Fruit fly (Drosophila melanogaster) whole organism, embryonic: Measurements from ENCODE around the gene Sf3a2.

Experiments used
- Bteb2 ChIP-seq: fragments of 200-800 bp; sonication (Bioruptor generic); optimal IDR thresholded peaks from 2 replicates; lab custom pipeline; 2016; ENCODE audit warnings: missing biosample characterization, missing genetic modification characterization
- CG10274 ChIP-seq: fragments of 200-800 bp; sonication (Bioruptor generic); optimal IDR thresholded peaks from 3 replicates; lab custom pipeline; 2017; ENCODE audit warnings: missing biosample characterization, mild to moderate bottlenecking, missing genetic modification characterization
- CG11504 ChIP-seq: fragments of 200-800 bp; sonication (Bioruptor generic); optimal IDR thresholded peaks from 3 replicates; lab custom pipeline; 2019; ENCODE audit warnings: missing biosample characterization, mild to moderate bottlenecking, missing genetic modification characterization, moderate library complexity
- CG1233 ChIP-seq: fragments of 200-800 bp; sonication (Bioruptor generic); optimal IDR thresholded peaks from 4 replicates; lab custom pipeline; 2018; ENCODE audit warnings: missing biosample characterization, mild to moderate bottlenecking, missing genetic modification characterization
- CG13123 ChIP-seq: fragments of 200-800 bp; sonication (Bioruptor generic); optimal IDR thresholded peaks from 2 replicates; lab custom pipeline; 2016; ENCODE audit warnings: missing biosample characterization, missing genetic modification characterization
- CG13287 ChIP-seq: fragments of 200-800 bp; sonication (Bioruptor generic); IDR thresholded peaks from 2 replicates; pipeline ENCODE4 v1.3.6; 2022; ENCODE audit warnings: missing biosample characterization, missing genetic modification characterization; ENCODE audit not compliant: partially characterized antibody
- CG13296 ChIP-seq: fragments of 200-800 bp; sonication (Bioruptor generic); optimal IDR thresholded peaks from 3 replicates; lab custom pipeline; 2018; ENCODE audit warnings: missing biosample characterization, mild to moderate bottlenecking, missing genetic modification characterization
- CG14050 ChIP-seq: fragments of 200-800 bp; sonication (Bioruptor generic); IDR thresholded peaks from 3 replicates; pipeline ENCODE4 v1.3.6; 2022; ENCODE audit warnings: missing biosample characterization, missing genetic modification characterization
- CG15479 ChIP-seq: fragments of 200-800 bp; sonication (Bioruptor generic); optimal IDR thresholded peaks from 3 replicates; lab custom pipeline; 2019; ENCODE audit warnings: missing biosample characterization, mild to moderate bottlenecking, missing genetic modification characterization, moderate library complexity
- CG15696 ChIP-seq: fragments of 200-800 bp; sonication (Bioruptor generic); optimal IDR thresholded peaks from 2 replicates; lab custom pipeline; 2019; ENCODE audit warnings: missing biosample characterization, mild to moderate bottlenecking, missing genetic modification characterization, moderate library complexity
- CG18599 ChIP-seq: fragments of 200-800 bp; sonication (Bioruptor generic); optimal IDR thresholded peaks from 3 replicates; lab custom pipeline; 2017; ENCODE audit warnings: missing biosample characterization, missing genetic modification characterization, mild to moderate bottlenecking, moderate library complexity, missing genetic modification reagents
- CG2202 ChIP-seq: fragments of 200-800 bp; sonication (Bioruptor generic); optimal IDR thresholded peaks from 2 replicates; lab custom pipeline; 2018; ENCODE audit warnings: missing biosample characterization, mild to moderate bottlenecking, missing genetic modification characterization
- CG32532 ChIP-seq: fragments of 200-800 bp; sonication (Bioruptor generic); IDR thresholded peaks from 2 replicates; pipeline ENCODE4 v1.3.6; 2022; ENCODE audit warnings: missing biosample characterization, missing genetic modification characterization
- CG34376 ChIP-seq: fragments of 200-800 bp; sonication (Bioruptor generic); optimal IDR thresholded peaks from 2 replicates; lab custom pipeline; 2018; ENCODE audit warnings: missing biosample characterization, mild to moderate bottlenecking, missing genetic modification characterization
- CG42726 ChIP-seq: fragments of 200-800 bp; sonication (Bioruptor generic); IDR thresholded peaks from 2 replicates; pipeline ENCODE4 v1.3.6; 2022; ENCODE audit warnings: missing biosample characterization, missing genetic modification characterization; ENCODE audit not compliant: partially characterized antibody
- CG7357 ChIP-seq: fragments of 200-800 bp; sonication (Bioruptor generic); IDR thresholded peaks from 3 replicates; pipeline ENCODE4 v1.3.6; 2022; ENCODE audit warnings: missing biosample characterization, missing genetic modification characterization
- CG8359 ChIP-seq: fragments of 200-800 bp; sonication (Bioruptor generic); optimal IDR thresholded peaks from 2 replicates; lab custom pipeline; 2017; ENCODE audit warnings: missing biosample characterization, mild to moderate bottlenecking, missing genetic modification characterization, borderline replicate concordance
- CG8944 ChIP-seq: fragments of 200-800 bp; sonication (Bioruptor generic); optimal IDR thresholded peaks from 3 replicates; lab custom pipeline; 2016; ENCODE audit warnings: missing biosample characterization, missing genetic modification characterization
- CG9727 ChIP-seq: fragments of 200-800 bp; sonication (Bioruptor generic); optimal IDR thresholded peaks from 3 replicates; lab custom pipeline; 2017; ENCODE audit warnings: missing biosample characterization, mild to moderate bottlenecking, missing genetic modification characterization
- Chrac-16 ChIP-seq: fragments of 200-800 bp; sonication (Bioruptor generic); optimal IDR thresholded peaks from 3 replicates; lab custom pipeline; 2016; ENCODE audit warnings: missing biosample characterization, missing genetic modification characterization
- Dip2 ChIP-seq: fragments of 200-800 bp; sonication (Bioruptor generic); IDR thresholded peaks from 2 replicates; pipeline ENCODE4 v1.3.6; 2022; ENCODE audit warnings: missing biosample characterization, missing genetic modification characterization
- Dll ChIP-seq: fragments of 200-800 bp; sonication (Bioruptor generic); IDR thresholded peaks from 4 replicates; pipeline ENCODE4 v1.3.6; 2022; ENCODE audit warnings: missing biosample characterization, missing genetic modification characterization; ENCODE audit not compliant: partially characterized antibody
- Drgx ChIP-seq: fragments of 200-800 bp; sonication (Bioruptor generic); IDR thresholded peaks from 2 replicates; pipeline ENCODE4 v1.3.6; 2022; ENCODE audit warnings: missing biosample characterization, missing genetic modification characterization
- E2f1 ChIP-seq: fragments of 200-800 bp; sonication (Bioruptor generic); IDR thresholded peaks from 2 replicates; pipeline ENCODE4 v1.3.6; 2022; ENCODE audit warnings: missing biosample characterization, missing genetic modification characterization
- Ets97D ChIP-seq: fragments of 200-800 bp; sonication (Bioruptor generic); optimal IDR thresholded peaks from 3 replicates; lab custom pipeline; 2016; ENCODE audit warnings: missing biosample characterization, missing genetic modification characterization
- Gug ChIP-seq: fragments of 200-800 bp; sonication (Bioruptor generic); IDR thresholded peaks from 4 replicates; pipeline ENCODE4 v1.3.6; 2022; ENCODE audit warnings: missing biosample characterization, missing genetic modification characterization
- HHEX ChIP-seq: fragments of 200-800 bp; sonication (Bioruptor generic); optimal IDR thresholded peaks from 3 replicates; lab custom pipeline; 2017; ENCODE audit warnings: missing biosample characterization, mild to moderate bottlenecking, missing genetic modification characterization, missing genetic modification reagents
- MTF-1 ChIP-seq: fragments of 200-800 bp; sonication (Bioruptor generic); optimal IDR thresholded peaks from 2 replicates; lab custom pipeline; 2018; ENCODE audit warnings: missing biosample characterization, mild to moderate bottlenecking, missing genetic modification characterization, borderline replicate concordance
- Meics ChIP-seq: fragments of 200-800 bp; sonication (Bioruptor generic); optimal IDR thresholded peaks from 2 replicates; lab custom pipeline; 2017; ENCODE audit warnings: missing biosample characterization, mild to moderate bottlenecking, missing genetic modification characterization
- Rx ChIP-seq: fragments of 200-800 bp; sonication (Bioruptor generic); IDR thresholded peaks from 2 replicates; pipeline ENCODE4 v1.3.6; 2022; ENCODE audit warnings: missing biosample characterization, missing genetic modification characterization
- Sox100B ChIP-seq: fragments of 200-800 bp; sonication (Bioruptor generic); optimal IDR thresholded peaks from 3 replicates; lab custom pipeline; 2018; ENCODE audit warnings: missing biosample characterization, mild to moderate bottlenecking, missing genetic modification characterization
- Sox102F ChIP-seq: fragments of 200-800 bp; sonication (Bioruptor generic); optimal IDR thresholded peaks from 2 replicates; lab custom pipeline; 2018; ENCODE audit warnings: missing biosample characterization, mild to moderate bottlenecking, missing genetic modification characterization, moderate library complexity
- Ssrp ChIP-seq: fragments of 200-800 bp; sonication (Bioruptor generic); optimal IDR thresholded peaks from 2 replicates; lab custom pipeline; 2018; ENCODE audit warnings: missing biosample characterization, mild to moderate bottlenecking, missing genetic modification characterization, moderate library complexity
- ato ChIP-seq: fragments of 200-800 bp; sonication (Bioruptor generic); IDR thresholded peaks from 2 replicates; pipeline ENCODE4 v1.3.6; 2022; ENCODE audit warnings: missing biosample characterization, missing genetic modification characterization; ENCODE audit not compliant: partially characterized antibody
- bsh ChIP-seq, 2 experiments: fragments of 200-800 bp; sonication (Bioruptor generic); optimal IDR thresholded peaks; 2 replicates each; lab custom pipeline; 2017 to 2018; ENCODE audit warnings: mild to moderate bottlenecking in 2 of 2, missing biosample characterization in 2 of 2, missing genetic modification characterization in 2 of 2, moderate library complexity in 1 of 2
- corto ChIP-seq: fragments of 200-800 bp; sonication (Bioruptor generic); optimal IDR thresholded peaks from 2 replicates; lab custom pipeline; 2016; ENCODE audit warnings: missing biosample characterization, mild to moderate bottlenecking, missing genetic modification characterization, moderate library complexity
- danr ChIP-seq: fragments of 200-800 bp; sonication (Bioruptor generic); IDR thresholded peaks from 2 replicates; pipeline ENCODE4 v1.3.6; 2022; ENCODE audit warnings: missing biosample characterization, missing genetic modification characterization
- dimm ChIP-seq: fragments of 200-800 bp; sonication (Bioruptor generic); IDR thresholded peaks from 2 replicates; pipeline ENCODE4 v1.3.6; 2022; ENCODE audit warnings: missing biosample characterization, missing genetic modification characterization
- dmrt11E ChIP-seq: fragments of 200-800 bp; sonication (Bioruptor generic); optimal IDR thresholded peaks from 3 replicates; lab custom pipeline; 2018; ENCODE audit warnings: missing biosample characterization, mild to moderate bottlenecking, missing genetic modification characterization, moderate library complexity
- gem ChIP-seq: fragments of 200-800 bp; sonication (Bioruptor generic); optimal IDR thresholded peaks from 2 replicates; lab custom pipeline; 2019; ENCODE audit warnings: missing biosample characterization, mild to moderate bottlenecking, missing genetic modification characterization, moderate library complexity
- gfzf ChIP-seq: fragments of 200-800 bp; sonication (Bioruptor generic); optimal IDR thresholded peaks from 2 replicates; lab custom pipeline; 2016; ENCODE audit warnings: missing biosample characterization, mild to moderate bottlenecking, missing genetic modification characterization, moderate library complexity
- grau ChIP-seq: fragments of 200-800 bp; optimal IDR thresholded peaks from 3 replicates; lab custom pipeline; 2019; ENCODE audit warnings: missing biosample characterization, mild to moderate bottlenecking, missing genetic modification characterization, moderate library complexity
- nom ChIP-seq: fragments of 200-800 bp; sonication (Bioruptor generic); optimal IDR thresholded peaks from 2 replicates; lab custom pipeline; 2017; ENCODE audit warnings: missing biosample characterization, missing genetic modification characterization, mild to moderate bottlenecking, moderate library complexity, missing genetic modification reagents
- phol ChIP-seq: fragments of 200-800 bp; sonication (Bioruptor generic); optimal IDR thresholded peaks from 3 replicates; lab custom pipeline; 2018; ENCODE audit warnings: missing biosample characterization, mild to moderate bottlenecking, missing genetic modification characterization, moderate library complexity
- pzg ChIP-seq: fragments of 200-800 bp; sonication (Bioruptor generic); optimal IDR thresholded peaks from 3 replicates; lab custom pipeline; 2018; ENCODE audit warnings: missing biosample characterization, mild to moderate bottlenecking, missing genetic modification characterization, moderate library complexity
- stc ChIP-seq: fragments of 200-800 bp; sonication (Bioruptor generic); IDR thresholded peaks from 2 replicates; pipeline ENCODE4 v1.3.6; 2022; ENCODE audit warnings: missing biosample characterization, missing genetic modification characterization
- wdn ChIP-seq: fragments of 200-800 bp; sonication (Bioruptor generic); IDR thresholded peaks from 2 replicates; pipeline ENCODE4 v1.3.6; 2022; ENCODE audit warnings: missing biosample characterization, missing genetic modification characterization
- zen ChIP-seq: fragments of 200-800 bp; sonication (Bioruptor generic); optimal IDR thresholded peaks from 3 replicates; lab custom pipeline; 2018; ENCODE audit warnings: missing biosample characterization, mild to moderate bottlenecking, missing genetic modification characterization, moderate library complexity

Gene Sf3a2

DNA sequence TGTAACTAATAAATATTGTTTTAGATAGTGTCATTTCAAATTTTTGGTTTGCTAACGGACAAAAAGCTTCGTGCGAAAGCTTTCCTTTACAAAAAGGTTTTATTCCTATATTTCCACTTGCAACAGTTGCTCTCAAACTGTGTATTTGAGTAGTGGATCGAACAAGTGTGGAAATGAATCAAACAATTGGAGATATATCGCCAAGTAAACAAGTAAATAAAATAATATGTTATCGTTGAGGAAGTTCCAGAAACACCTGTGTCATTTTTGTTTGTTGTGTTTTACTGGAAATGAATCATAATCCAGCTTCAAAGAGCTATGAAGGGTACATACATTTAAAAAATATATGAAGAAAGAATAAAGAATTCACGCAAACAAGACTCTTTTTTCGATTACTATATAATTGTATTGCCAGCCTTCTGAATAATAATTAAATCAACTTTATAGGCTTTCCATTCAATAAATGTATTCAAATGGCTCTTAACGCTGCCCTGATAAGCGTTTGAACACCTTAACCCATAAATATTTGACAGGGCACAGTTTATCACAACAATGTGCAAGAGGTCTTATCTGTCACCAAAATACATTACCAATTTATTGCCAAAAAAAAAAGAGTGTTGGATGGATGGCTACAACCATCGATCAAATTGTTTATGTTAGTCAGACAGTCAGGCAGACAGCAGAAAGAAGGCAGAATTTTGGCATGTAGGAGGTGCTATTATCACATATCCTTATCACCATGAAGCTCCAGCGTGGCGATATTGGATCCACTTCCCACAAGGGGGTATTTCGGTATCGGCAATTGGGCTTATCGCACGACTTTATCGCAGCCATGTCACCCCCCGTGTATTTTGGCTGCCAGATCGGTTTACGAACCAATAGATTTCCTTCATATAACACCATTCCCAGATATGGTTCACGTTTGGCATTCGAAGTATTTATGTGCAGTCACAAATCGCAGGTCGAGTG is 22.0 kb upstream of the Sf3a2 start (continued):
- TF ChIP-seq CG42726 (GFP tag; lab: Robert Waterston, UW), result no peak
- no peak for TF ChIP-seq pzg (GFP tag; lab: Kevin White, UChicago)
- no peak for TF ChIP-seq dimm (GFP tag; lab: Robert Waterston, UW)
- TF ChIP-seq CG13123 (GFP tag; lab: Kevin White, UChicago), result no peak
- TF ChIP-seq wdn (GFP tag; lab: Robert Waterston, UW), result no peak
- TF ChIP-seq E2f1 (GFP tag; lab: Robert Waterston, UW), result no peak
- TF ChIP-seq Rx (GFP tag; lab: Robert Waterston, UW), result no peak
- no peak for TF ChIP-seq ato (GFP tag; lab: Robert Waterston, UW)
- TF ChIP-seq Drgx (GFP tag; lab: Robert Waterston, UW), result no peak
- TF ChIP-seq CG1233 (GFP tag; lab: Kevin White, UChicago), result no peak
- TF ChIP-seq CG14050 (GFP tag; lab: Robert Waterston, UW), result no peak
- TF ChIP-seq CG10274 (GFP tag; lab: Kevin White, UChicago), result no peak
- TF ChIP-seq Ssrp (tag; lab: Kevin White, UChicago), result no peak
- no peak for TF ChIP-seq stc (GFP tag; lab: Robert Waterston, UW)
- peak; percentile 31 for TF ChIP-seq MTF-1 (GFP tag; lab: Kevin White, UChicago)
- TF ChIP-seq zen (tag; lab: Kevin White, UChicago), result no peak
- no peak for TF ChIP-seq grau
- no peak for TF ChIP-seq Gug (GFP tag; lab: Robert Waterston, UW)
- TF ChIP-seq HHEX, result peak; percentile 0
- no peak for TF ChIP-seq phol (tag; lab: Kevin White, UChicago)
- TF ChIP-seq CG15696, result no peak
- peak; percentile 4 for TF ChIP-seq CG2202 (tag; lab: Kevin White, UChicago)
- no peak for TF ChIP-seq CG15479 (GFP tag; lab: Kevin White, UChicago)
- no peak for TF ChIP-seq Dll (GFP tag; lab: Robert Waterston, UW)
- TF ChIP-seq bsh (GFP tag; optimal IDR thresholded peaks at IDR 0.05; lab: Kevin White, UChicago), result peak in 1 of 2 experiments; percentile 9
- TF ChIP-seq CG8944, result no peak
- TF ChIP-seq CG11504 (tag; lab: Kevin White, UChicago), result peak; percentile 6
- no peak for TF ChIP-seq Dip2 (GFP tag; lab: Robert Waterston, UW)
- TF ChIP-seq Bteb2 (GFP tag; lab: Kevin White, UChicago), result no peak
- no peak for TF ChIP-seq gfzf (GFP tag; lab: Kevin White, UChicago)
- TF ChIP-seq Sox102F (GFP tag; lab: Kevin White, UChicago), result no peak
- TF ChIP-seq dmrt11E, result no peak
- no peak for TF ChIP-seq Sox100B (GFP tag; lab: Kevin White, UChicago)
- no peak for TF ChIP-seq Chrac-16 (GFP tag; lab: Kevin White, UChicago)
- TF ChIP-seq CG9727 (GFP tag; lab: Kevin White, UChicago), result no peak
- TF ChIP-seq CG13296 (GFP tag; lab: Kevin White, UChicago), result no peak
- no peak for TF ChIP-seq danr (GFP tag; lab: Robert Waterston, UW)
- TF ChIP-seq gem, result peak; percentile 13
- no peak for TF ChIP-seq CG32532 (GFP tag; lab: Robert Waterston, UW)
- no peak for TF ChIP-seq nom (GFP tag; lab: Kevin White, UChicago)
- TF ChIP-seq CG13287 (GFP tag; lab: Robert Waterston, UW), result no peak
- TF ChIP-seq Meics (GFP tag; lab: Kevin White, UChicago), result peak; percentile 12
- TF ChIP-seq CG18599 (GFP tag; lab: Kevin White, UChicago), result no peak
- no peak for TF ChIP-seq CG7357
- TF ChIP-seq CG34376 (GFP tag; lab: Kevin White, UChicago), result peak; percentile 56
- no peak for TF ChIP-seq Ets97D (GFP tag; lab: Kevin White, UChicago)
- TF ChIP-seq CG8359 (GFP tag; lab: Kevin White, UChicago), result no peak
- no peak for TF ChIP-seq corto
